Fruit fly (Drosophila melanogaster) whole organism, embryonic: ENCODE measurements around the gene Sk1.

Experiments
- Atf-2 ChIP-seq: fragments of 200-800 bp; sonication (Bioruptor generic); optimal IDR thresholded peaks from 2 replicates; lab custom pipeline; 2016; ENCODE audit warnings: missing biosample characterization, missing genetic modification characterization
- Atf6 ChIP-seq: fragments of 200-800 bp; sonication (Bioruptor generic); IDR thresholded peaks from 2 replicates; pipeline ENCODE4 v1.3.6; 2022; ENCODE audit warnings: missing biosample characterization, missing genetic modification characterization
- B-H2 ChIP-seq: fragments of 200-800 bp; sonication (Bioruptor generic); optimal IDR thresholded peaks from 2 replicates; lab custom pipeline; 2018; ENCODE audit warnings: missing biosample characterization, mild to moderate bottlenecking, missing genetic modification characterization
- Blimp-1 ChIP-seq: fragments of 200-800 bp; sonication (Bioruptor generic); optimal IDR thresholded peaks from 3 replicates; lab custom pipeline; 2018; ENCODE audit warnings: missing biosample characterization, missing genetic modification characterization, mild to moderate bottlenecking, moderate library complexity, missing genetic modification reagents
- CG12071 ChIP-seq: fragments of 200-800 bp; sonication (Bioruptor generic); optimal IDR thresholded peaks from 3 replicates; lab custom pipeline; 2018; ENCODE audit warnings: missing biosample characterization, mild to moderate bottlenecking, missing genetic modification characterization
- CG12391 ChIP-seq: fragments of 200-800 bp; sonication (Bioruptor generic); optimal IDR thresholded peaks from 3 replicates; lab custom pipeline; 2018; ENCODE audit warnings: missing biosample characterization, mild to moderate bottlenecking, missing genetic modification characterization, moderate library complexity
- CG13624 ChIP-seq: fragments of 200-800 bp; sonication (Bioruptor generic); optimal IDR thresholded peaks from 2 replicates; lab custom pipeline; 2016; ENCODE audit warnings: missing biosample characterization, missing genetic modification characterization
- CG14710 ChIP-seq: fragments of 200-800 bp; sonication (Bioruptor generic); optimal IDR thresholded peaks from 3 replicates; lab custom pipeline; 2019; ENCODE audit warnings: missing biosample characterization, mild to moderate bottlenecking, missing genetic modification characterization, moderate library complexity
- CG15011 ChIP-seq: fragments of 200-800 bp; sonication (Bioruptor generic); optimal IDR thresholded peaks from 3 replicates; lab custom pipeline; 2018; ENCODE audit warnings: missing biosample characterization, mild to moderate bottlenecking, missing genetic modification characterization
- CG2202 ChIP-seq: fragments of 200-800 bp; sonication (Bioruptor generic); optimal IDR thresholded peaks from 2 replicates; lab custom pipeline; 2018; ENCODE audit warnings: missing biosample characterization, mild to moderate bottlenecking, missing genetic modification characterization
- CG32767 ChIP-seq: fragments of 200-800 bp; sonication (Bioruptor generic); IDR thresholded peaks from 2 replicates; pipeline ENCODE4 v1.3.6; 2022; ENCODE audit warnings: missing biosample characterization, missing genetic modification characterization
- CG32772 ChIP-seq: fragments of 200-800 bp; sonication (Bioruptor generic); IDR thresholded peaks from 2 replicates; pipeline ENCODE4 v1.3.6; 2022; ENCODE audit warnings: missing biosample characterization, missing genetic modification characterization
- CG34376 ChIP-seq: fragments of 200-800 bp; sonication (Bioruptor generic); optimal IDR thresholded peaks from 2 replicates; lab custom pipeline; 2018; ENCODE audit warnings: missing biosample characterization, mild to moderate bottlenecking, missing genetic modification characterization
- CG4707 ChIP-seq: fragments of 200-800 bp; sonication (Bioruptor generic); optimal IDR thresholded peaks from 2 replicates; lab custom pipeline; 2018; ENCODE audit warnings: missing biosample characterization, mild to moderate bottlenecking, missing genetic modification characterization, moderate library complexity
- CG5180 ChIP-seq: fragments of 200-800 bp; sonication (Bioruptor generic); optimal IDR thresholded peaks from 3 replicates; lab custom pipeline; 2017; ENCODE audit warnings: missing biosample characterization, missing genetic modification characterization, mild to moderate bottlenecking, moderate library complexity, missing genetic modification reagents
- CG6254 ChIP-seq: fragments of 200-800 bp; sonication (Bioruptor generic); optimal IDR thresholded peaks from 3 replicates; lab custom pipeline; 2017; ENCODE audit warnings: mild to moderate bottlenecking, missing biosample characterization, missing genetic modification reagents, missing genetic modification characterization
- CG6654 ChIP-seq: fragments of 200-800 bp; sonication (Bioruptor generic); optimal IDR thresholded peaks from 2 replicates; lab custom pipeline; 2017; ENCODE audit warnings: missing biosample characterization, mild to moderate bottlenecking, missing genetic modification characterization
- CG6683 ChIP-seq: fragments of 200-800 bp; sonication (Bioruptor generic); optimal IDR thresholded peaks from 2 replicates; lab custom pipeline; 2017; ENCODE audit warnings: missing biosample characterization, mild to moderate bottlenecking, missing genetic modification characterization, missing genetic modification reagents
- CG6765 ChIP-seq: fragments of 200-800 bp; sonication (Bioruptor generic); optimal IDR thresholded peaks from 3 replicates; lab custom pipeline; 2017; ENCODE audit warnings: missing biosample characterization, mild to moderate bottlenecking, missing genetic modification characterization
- CG7556 ChIP-seq: fragments of 200-800 bp; sonication (Bioruptor generic); optimal IDR thresholded peaks from 2 replicates; lab custom pipeline; 2017; ENCODE audit warnings: missing biosample characterization, mild to moderate bottlenecking, missing genetic modification characterization
- CoRest ChIP-seq: fragments of 200-800 bp; sonication (Bioruptor generic); optimal IDR thresholded peaks from 3 replicates; lab custom pipeline; 2018; ENCODE audit warnings: missing biosample characterization, mild to moderate bottlenecking, missing genetic modification characterization, moderate library complexity
- Dad ChIP-seq: fragments of 200-800 bp; sonication (Bioruptor generic); optimal IDR thresholded peaks from 3 replicates; lab custom pipeline; 2016; ENCODE audit warnings: missing biosample characterization, missing genetic modification characterization
- Deaf1 ChIP-seq: fragments of 200-800 bp; optimal IDR thresholded peaks from 3 replicates; lab custom pipeline; 2019; ENCODE audit warnings: missing biosample characterization, mild to moderate bottlenecking, missing genetic modification characterization, moderate library complexity
- Fer2 ChIP-seq: fragments of 200-800 bp; sonication (Bioruptor generic); optimal IDR thresholded peaks from 2 replicates; lab custom pipeline; 2018; ENCODE audit warnings: missing biosample characterization, mild to moderate bottlenecking, missing genetic modification characterization, moderate library complexity
- Jarid2 ChIP-seq: fragments of 200-800 bp; sonication (Bioruptor generic); optimal IDR thresholded peaks from 3 replicates; lab custom pipeline; 2017; ENCODE audit warnings: mild to moderate bottlenecking, missing biosample characterization, missing genetic modification reagents, missing genetic modification characterization
- Kr ChIP-seq: fragments of 200-800 bp; sonication (Bioruptor generic); optimal IDR thresholded peaks from 2 replicates; lab custom pipeline; 2017; ENCODE audit warnings: missing biosample characterization, mild to moderate bottlenecking, missing genetic modification characterization
- Pdp1 ChIP-seq, 2 experiments: fragments of 200-800 bp; sonication (Bioruptor generic); optimal IDR thresholded peaks; 3 replicates each; lab custom pipeline; 2016; ENCODE audit warnings: missing biosample characterization in 2 of 2, missing genetic modification characterization in 2 of 2, mild to moderate bottlenecking in 1 of 2, moderate library complexity in 1 of 2
- Sry-β ChIP-seq: fragments of 200-800 bp; sonication (Bioruptor generic); optimal IDR thresholded peaks from 2 replicates; lab custom pipeline; 2018; ENCODE audit warnings: missing biosample characterization, mild to moderate bottlenecking, missing genetic modification characterization, moderate library complexity
- bsh ChIP-seq, 2 experiments: fragments of 200-800 bp; sonication (Bioruptor generic); optimal IDR thresholded peaks; 2 replicates each; lab custom pipeline; 2017 to 2018; ENCODE audit warnings: mild to moderate bottlenecking in 2 of 2, missing biosample characterization in 2 of 2, missing genetic modification characterization in 2 of 2, moderate library complexity in 1 of 2
- ci ChIP-seq: fragments of 200-800 bp; sonication (Bioruptor generic); IDR thresholded peaks from 3 replicates; pipeline ENCODE4 v1.3.6; 2022; ENCODE audit warnings: missing biosample characterization, missing genetic modification characterization
- crp ChIP-seq, 2 experiments: fragments of 200-800 bp; sonication (Bioruptor generic); optimal IDR thresholded peaks; 2 replicates in 1 of 2; 3 replicates in 1 of 2; lab custom pipeline; 2017; ENCODE audit warnings: missing biosample characterization in 2 of 2, missing genetic modification characterization in 2 of 2, mild to moderate bottlenecking in 1 of 2, moderate library complexity in 1 of 2
- disco-r ChIP-seq: fragments of 200-800 bp; sonication (Bioruptor generic); optimal IDR thresholded peaks from 2 replicates; lab custom pipeline; 2016; ENCODE audit warnings: missing biosample characterization, missing genetic modification characterization
- dmrt11E ChIP-seq: fragments of 200-800 bp; sonication (Bioruptor generic); optimal IDR thresholded peaks from 3 replicates; lab custom pipeline; 2018; ENCODE audit warnings: missing biosample characterization, mild to moderate bottlenecking, missing genetic modification characterization, moderate library complexity
- dysf ChIP-seq: fragments of 200-800 bp; sonication (Bioruptor generic); IDR thresholded peaks from 3 replicates; pipeline ENCODE4 v1.3.6; 2022; ENCODE audit warnings: missing biosample characterization, missing genetic modification characterization
- esg ChIP-seq: fragments of 200-800 bp; sonication (Bioruptor generic); conservative IDR thresholded peaks from 2 replicates; pipeline ENCODE4 v1.3.6; 2022; ENCODE audit warnings: missing biosample characterization, missing genetic modification characterization
- fd64A ChIP-seq: fragments of 200-800 bp; sonication (Bioruptor generic); optimal IDR thresholded peaks from 3 replicates; lab custom pipeline; 2018; ENCODE audit warnings: missing biosample characterization, mild to moderate bottlenecking, missing genetic modification characterization
- fd96Cb ChIP-seq: fragments of 200-800 bp; sonication (Bioruptor generic); optimal IDR thresholded peaks from 2 replicates; lab custom pipeline; 2018; ENCODE audit warnings: missing biosample characterization, mild to moderate bottlenecking, missing genetic modification characterization, moderate library complexity
- gce ChIP-seq: fragments of 200-800 bp; sonication (Bioruptor generic); IDR thresholded peaks from 3 replicates; pipeline ENCODE4 v1.3.6; 2022; ENCODE audit warnings: missing biosample characterization, missing genetic modification characterization
- grau ChIP-seq: fragments of 200-800 bp; optimal IDR thresholded peaks from 3 replicates; lab custom pipeline; 2019; ENCODE audit warnings: missing biosample characterization, mild to moderate bottlenecking, missing genetic modification characterization, moderate library complexity
- grn ChIP-seq: fragments of 200-800 bp; sonication (Bioruptor generic); optimal IDR thresholded peaks from 3 replicates; lab custom pipeline; 2017; ENCODE audit warnings: missing biosample characterization, missing genetic modification characterization
- jing ChIP-seq: fragments of 200-800 bp; sonication (Bioruptor generic); optimal IDR thresholded peaks from 2 replicates; lab custom pipeline; 2018; ENCODE audit warnings: missing biosample characterization, mild to moderate bottlenecking, missing genetic modification characterization
- mirr ChIP-seq: fragments of 200-800 bp; sonication (Bioruptor generic); optimal IDR thresholded peaks from 3 replicates; lab custom pipeline; 2018; ENCODE audit warnings: missing biosample characterization, mild to moderate bottlenecking, missing genetic modification characterization
- org-1 ChIP-seq: fragments of 200-800 bp; sonication (Bioruptor generic); optimal IDR thresholded peaks from 2 replicates; lab custom pipeline; 2017; ENCODE audit warnings: missing biosample characterization, missing genetic modification characterization
- phol ChIP-seq: fragments of 200-800 bp; sonication (Bioruptor generic); optimal IDR thresholded peaks from 3 replicates; lab custom pipeline; 2018; ENCODE audit warnings: missing biosample characterization, mild to moderate bottlenecking, missing genetic modification characterization, moderate library complexity
- pnt ChIP-seq: fragments of 200-800 bp; sonication (Bioruptor generic); optimal IDR thresholded peaks from 3 replicates; lab custom pipeline; 2016; ENCODE audit warnings: missing biosample characterization, missing genetic modification characterization
- scrt ChIP-seq: fragments of 200-800 bp; sonication (Bioruptor generic); optimal IDR thresholded peaks from 2 replicates; lab custom pipeline; 2018; ENCODE audit warnings: missing biosample characterization, mild to moderate bottlenecking, missing genetic modification characterization, moderate library complexity
- tll ChIP-seq, 2 experiments: fragments of 200-800 bp in 1 of 2; fragments of >200 bp in 1 of 2; sonication (Bioruptor generic) in 1 of 2; optimal IDR thresholded peaks; 2 replicates each; lab custom pipeline; 2017 to 2019; ENCODE audit warnings: missing biosample characterization in 2 of 2, missing genetic modification characterization in 2 of 2, mild to moderate bottlenecking in 1 of 2, moderate library complexity in 1 of 2
- trh ChIP-seq: fragments of 200-800 bp; sonication (Bioruptor generic); optimal IDR thresholded peaks from 2 replicates; lab custom pipeline; 2016; ENCODE audit warnings: missing biosample characterization, missing genetic modification characterization
- twi ChIP-seq: fragments of 200-800 bp; optimal IDR thresholded peaks from 2 replicates; lab custom pipeline; 2019; ENCODE audit warnings: missing biosample characterization, mild to moderate bottlenecking, missing genetic modification characterization, moderate library complexity

Sk1 gene

DNA sequence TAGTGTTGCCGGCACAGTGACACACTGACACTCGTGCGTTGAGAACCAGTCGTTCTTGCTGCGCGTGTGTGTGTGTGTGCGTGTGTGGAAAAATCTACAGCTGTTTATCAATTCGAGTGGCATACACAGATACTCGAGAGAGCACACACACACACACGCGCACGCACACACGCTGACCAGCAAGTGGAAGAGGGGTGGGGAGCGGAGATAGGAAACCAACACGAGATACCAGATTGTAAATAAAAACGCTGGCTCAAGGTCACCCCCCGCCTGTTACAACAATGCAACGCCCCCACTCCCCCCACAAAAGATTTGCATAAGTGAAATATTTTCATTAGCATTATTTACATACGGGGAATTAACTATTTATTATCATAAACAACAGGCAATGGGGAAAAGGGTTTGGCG lies 15.1 kb upstream of the Sk1 start (continued):
- peak; percentile 39 for TF ChIP-seq CG2202 (tag; lab: Kevin White, UChicago)
- TF ChIP-seq pnt (GFP tag; lab: Kevin White, UChicago) = no peak
- TF ChIP-seq CG4707 (GFP tag; lab: Kevin White, UChicago) = peak; percentile 11
- TF ChIP-seq Jarid2 (GFP tag; lab: Kevin White, UChicago) = peak; percentile 33
- no peak for TF ChIP-seq tll (GFP tag; optimal IDR thresholded peaks at IDR 0.05; lab: Kevin White, UChicago)
- peak; percentile 22 for TF ChIP-seq scrt (GFP tag; lab: Kevin White, UChicago)
- TF ChIP-seq CG12071 = peak; percentile 56
- TF ChIP-seq CG12391 (tag; lab: Kevin White, UChicago) = peak; percentile 36
- no peak for TF ChIP-seq gce (GFP tag; lab: Robert Waterston, UW)
- TF ChIP-seq CG5180 = peak; percentile 50
- no peak for TF ChIP-seq jing
- peak; percentile 21 for TF ChIP-seq dmrt11E (tag; lab: Kevin White, UChicago)
- peak; percentile 4 for TF ChIP-seq Sry-β (GFP tag; lab: Kevin White, UChicago)
- no peak for TF ChIP-seq CG32772 (GFP tag; lab: Robert Waterston, UW)
- peak; percentile 65 for TF ChIP-seq grn
- 0 out of 2 replicates have a peak, but pooled peaks have one; percentile 36 for TF ChIP-seq Atf6 (GFP tag; lab: Robert Waterston, UW)
- peak; percentile 39 for TF ChIP-seq org-1 (GFP tag; lab: Kevin White, UChicago)
- TF ChIP-seq CG6254 (GFP tag; lab: Kevin White, UChicago) = peak; percentile 37
- peak; percentile 32 for TF ChIP-seq CG7556 (GFP tag; lab: Kevin White, UChicago)
- TF ChIP-seq grau (tag; lab: Kevin White, UChicago) = peak; percentile 18
- TF ChIP-seq fd64A (GFP tag; lab: Kevin White, UChicago) = peak; percentile 70
- TF ChIP-seq Deaf1 (tag; lab: Kevin White, UChicago) = peak; percentile 23
- TF ChIP-seq trh = no peak
- TF ChIP-seq CG34376 (GFP tag; lab: Kevin White, UChicago) = peak; percentile 76
- no peak for TF ChIP-seq esg (GFP tag; lab: Robert Waterston, UW)
- TF ChIP-seq Atf-2 (GFP tag; lab: Kevin White, UChicago) = no peak
- TF ChIP-seq Dad (GFP tag; lab: Kevin White, UChicago) = no peak
- TF ChIP-seq ci = 0 out of 3 replicates have a peak, but pooled peaks have one; percentile 21
- TF ChIP-seq CG6683 (GFP tag; lab: Kevin White, UChicago) = peak; percentile 33
- no peak for TF ChIP-seq Kr (GFP tag; lab: Kevin White, UChicago)
- TF ChIP-seq twi = peak; percentile 20
- peak; percentile 9 for TF ChIP-seq CG13624
- TF ChIP-seq bsh (GFP tag; optimal IDR thresholded peaks at IDR 0.05; lab: Kevin White, UChicago) = peak in 1 of 2 experiments; percentile 63
- TF ChIP-seq dysf = 0 out of 3 replicates have a peak, but pooled peaks have one; percentile 12
- TF ChIP-seq CG32767 (GFP tag; lab: Robert Waterston, UW) = 0 out of 2 replicates have a peak, but pooled peaks have one; percentile 16
- peak; percentile 80 for TF ChIP-seq mirr (GFP tag; lab: Kevin White, UChicago)
- TF ChIP-seq Blimp-1 (GFP tag; lab: Kevin White, UChicago) = peak; percentile 56
- TF ChIP-seq Pdp1 (GFP tag; optimal IDR thresholded peaks at IDR 0.05; lab: Kevin White, UChicago) = peak in 1 of 2 experiments; percentile 52
- TF ChIP-seq CG15011 = no peak
- TF ChIP-seq disco-r (GFP tag; lab: Kevin White, UChicago) = no peak
- no peak for TF ChIP-seq Fer2 (tag; lab: Kevin White, UChicago)
- TF ChIP-seq CG14710 (tag; lab: Kevin White, UChicago) = peak; percentile 14
- peak; percentile 36 for TF ChIP-seq CoRest (tag; lab: Kevin White, UChicago)
- no peak for TF ChIP-seq phol (tag; lab: Kevin White, UChicago)
- no peak for TF ChIP-seq CG6654 (GFP tag; lab: Kevin White, UChicago)
- TF ChIP-seq CG6765 (GFP tag; lab: Kevin White, UChicago) = peak; percentile 38
- TF ChIP-seq fd96Cb = peak; percentile 20
- TF ChIP-seq crp (GFP tag; optimal IDR thresholded peaks at IDR 0.05; lab: Kevin White, UChicago) = peak in 1 of 2 experiments; percentile 53
- TF ChIP-seq B-H2 (GFP tag; lab: Kevin White, UChicago) = no peak
